Worm (Caenorhabditis elegans): Measurements from ENCODE around the gene T02E9.5.

T02E9.5 gene

DNA sequence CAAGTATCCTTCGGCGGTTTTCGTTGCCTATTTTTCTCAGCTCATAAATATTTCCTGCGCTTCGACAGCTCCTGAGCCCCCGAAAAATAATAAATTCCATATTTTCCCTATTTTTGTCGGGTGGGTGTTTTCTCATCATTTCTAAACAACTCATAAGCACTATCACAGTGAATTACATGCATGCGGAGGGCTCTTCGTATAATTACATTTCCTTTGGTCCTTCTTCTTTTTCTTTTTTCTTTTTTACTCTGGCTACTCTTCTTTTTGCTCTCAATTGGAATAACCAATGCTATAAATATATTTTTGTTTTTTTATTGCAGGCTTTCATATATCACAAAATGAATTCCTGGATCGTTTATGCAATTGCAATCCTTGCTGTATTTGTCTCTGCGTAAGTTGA, at the start of gene T02E9.5:
T02E9.5 (plus strand) TSS at position 321 of the 400 bp plus-strand sequence.
- TF ChIP-seq him-1 (tag; optimal IDR thresholded peaks at IDR 0.05) = no peak

ce11 chrV:11292682-11293081, 49.4 kb upstream of the T02E9.5 start:
- TF ChIP-seq W03F9.2 (tag; optimal IDR thresholded peaks at IDR 0.05) (no peak), dao-5 (tag; optimal IDR thresholded peaks at IDR 0.05) (no peak), him-1 (tag; optimal IDR thresholded peaks at IDR 0.05) (no peak)

DNA sequence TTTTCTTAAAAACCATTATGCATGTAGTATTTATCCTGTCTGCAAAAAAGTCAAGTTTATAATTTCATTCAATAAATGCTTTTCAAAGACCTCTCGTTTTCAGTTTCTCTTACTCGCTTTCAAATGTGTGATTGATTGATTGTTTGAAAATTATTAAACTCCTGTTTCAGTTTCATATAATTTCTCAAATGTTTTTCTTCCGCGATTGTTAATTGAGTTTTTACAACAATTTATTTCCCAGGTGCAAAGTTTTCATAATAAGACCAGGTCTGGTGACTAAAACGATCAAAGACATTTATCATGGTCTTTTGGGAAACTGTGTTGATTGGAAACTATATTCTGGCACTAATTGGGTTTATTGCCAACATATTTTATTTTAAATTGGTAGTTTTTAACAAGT, 47.6 kb upstream of the T02E9.5 start, which contains the start of gene T03F7.6:
T03F7.6 (plus strand) TSS at position 301 of the 400 bp plus-strand sequence.
- no peak for TF ChIP-seq him-1 (tag; optimal IDR thresholded peaks at IDR 0.05)
- no peak for TF ChIP-seq dao-5 (tag; optimal IDR thresholded peaks at IDR 0.05)
- no peak for TF ChIP-seq W03F9.2 (tag; optimal IDR thresholded peaks at IDR 0.05)

DNA sequence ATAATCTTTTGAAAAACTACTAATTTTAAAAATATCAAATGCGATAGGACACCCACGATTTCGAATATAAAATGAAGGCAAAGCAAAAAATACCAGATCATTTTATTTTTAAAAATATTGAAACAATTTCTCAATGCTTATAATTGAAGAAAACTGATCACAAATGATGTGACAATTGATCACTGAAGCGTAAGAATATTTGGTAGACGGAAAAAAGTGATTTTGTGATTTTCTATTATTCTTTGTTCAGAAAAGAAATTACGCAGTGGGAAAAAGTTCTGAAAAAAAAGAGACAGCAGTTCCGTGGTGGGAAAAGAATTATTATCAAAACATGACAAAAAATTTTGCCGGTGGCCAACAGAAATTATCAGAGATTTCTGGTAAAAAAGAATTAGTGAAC, 43.4 kb upstream of the T02E9.5 start, which contains the start of gene T03F7.5:
T03F7.5 (minus strand) TSS at position 101 of the 400 bp plus-strand sequence.
- TF ChIP-seq dao-5 (tag; optimal IDR thresholded peaks at IDR 0.05) (no peak), W03F9.2 (tag; optimal IDR thresholded peaks at IDR 0.05) (no peak), him-1 (tag; optimal IDR thresholded peaks at IDR 0.05) (no peak)

DNA sequence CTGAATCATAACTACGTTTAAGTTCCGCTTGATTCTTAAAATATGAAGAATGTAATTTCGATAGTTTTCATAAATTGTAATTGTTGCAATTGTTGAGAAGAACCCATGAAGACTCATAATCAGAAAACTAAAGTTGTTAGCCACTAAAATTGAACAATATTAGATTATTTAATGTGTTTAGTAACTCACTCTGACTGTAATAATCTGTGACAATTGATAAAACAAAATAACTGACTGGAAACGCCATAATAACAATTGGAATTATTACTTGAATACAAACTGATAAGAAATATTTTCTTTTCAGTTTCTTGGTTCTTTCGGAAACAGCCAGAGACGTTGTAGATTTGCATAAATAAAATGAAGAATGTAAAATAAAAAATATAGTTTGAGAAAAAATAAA, 42.6 kb upstream of the T02E9.5 start:
- TF ChIP-seq him-1 (tag; optimal IDR thresholded peaks at IDR 0.05) (no peak), W03F9.2 (tag; optimal IDR thresholded peaks at IDR 0.05) (no peak), dao-5 (tag; optimal IDR thresholded peaks at IDR 0.05) (no peak)

DNA sequence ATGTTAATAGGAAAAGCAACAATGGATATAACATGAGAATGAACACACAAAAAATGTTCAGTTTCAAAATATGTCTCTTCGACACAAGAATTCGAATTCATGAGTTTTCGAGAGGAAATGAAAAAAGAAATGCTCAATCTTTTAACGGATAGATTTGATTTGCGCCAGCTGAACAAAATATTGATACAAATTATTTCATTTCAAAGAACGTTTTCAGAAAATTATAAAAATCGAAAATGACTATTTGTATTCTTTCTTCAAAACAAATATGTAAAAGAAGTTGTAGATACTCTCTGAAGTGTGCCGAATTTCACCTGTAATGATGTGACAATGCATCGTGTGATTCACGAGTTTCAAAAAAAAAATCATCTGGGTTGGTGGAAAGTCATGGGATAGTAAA, 41.5 kb upstream of the T02E9.5 start, which contains the start of gene srh-47:
srh-47 (minus strand) TSS at position 101 of the 400 bp plus-strand sequence.
- TF ChIP-seq him-1 (tag; optimal IDR thresholded peaks at IDR 0.05) (no peak), W03F9.2 (tag; optimal IDR thresholded peaks at IDR 0.05) (no peak)

ce11 chrV:11302698-11303097, 39.3 kb upstream of the T02E9.5 start, which contains the start of gene srh-46:
srh-46 (minus strand) TSS chrV:11302886.
- TF ChIP-seq him-1 (tag; optimal IDR thresholded peaks at IDR 0.05) (no peak), W03F9.2 (tag; optimal IDR thresholded peaks at IDR 0.05) (no peak), dao-5 (tag; optimal IDR thresholded peaks at IDR 0.05) (no peak)

ce11 chrV:11304200-11304599, 37.8 kb upstream of the T02E9.5 start:
- TF ChIP-seq dao-5 (tag; optimal IDR thresholded peaks at IDR 0.05) (no peak), W03F9.2 (tag; optimal IDR thresholded peaks at IDR 0.05) (no peak), him-1 (tag; optimal IDR thresholded peaks at IDR 0.05) (no peak)

- TF ChIP-seq W03F9.2 (tag; optimal IDR thresholded peaks at IDR 0.05) = no peak
- no peak for TF ChIP-seq dao-5 (tag; optimal IDR thresholded peaks at IDR 0.05)
- TF ChIP-seq him-1 (tag; optimal IDR thresholded peaks at IDR 0.05) = no peak
Observed at ce11 chrV:11304879-11305278, 37.2 kb upstream of the T02E9.5 start, which contains the start of gene srh-45. srh-45 (minus strand) TSS chrV:11304979.

- TF ChIP-seq W03F9.2 (tag; optimal IDR thresholded peaks at IDR 0.05) = no peak
- no peak for TF ChIP-seq him-1 (tag; optimal IDR thresholded peaks at IDR 0.05)
- no peak for TF ChIP-seq dao-5 (tag; optimal IDR thresholded peaks at IDR 0.05)
Observed at ce11 chrV:11307781-11308180, 34.3 kb upstream of the T02E9.5 start.

- TF ChIP-seq dao-5 (tag; optimal IDR thresholded peaks at IDR 0.05) (no peak), him-1 (tag; optimal IDR thresholded peaks at IDR 0.05) (no peak), W03F9.2 (tag; optimal IDR thresholded peaks at IDR 0.05) (no peak)
Observed at ce11 chrV:11308346-11308745, 33.7 kb upstream of the T02E9.5 start, which contains the start of gene snf-11. snf-11 (minus strand) TSS chrV:11308446.

DNA sequence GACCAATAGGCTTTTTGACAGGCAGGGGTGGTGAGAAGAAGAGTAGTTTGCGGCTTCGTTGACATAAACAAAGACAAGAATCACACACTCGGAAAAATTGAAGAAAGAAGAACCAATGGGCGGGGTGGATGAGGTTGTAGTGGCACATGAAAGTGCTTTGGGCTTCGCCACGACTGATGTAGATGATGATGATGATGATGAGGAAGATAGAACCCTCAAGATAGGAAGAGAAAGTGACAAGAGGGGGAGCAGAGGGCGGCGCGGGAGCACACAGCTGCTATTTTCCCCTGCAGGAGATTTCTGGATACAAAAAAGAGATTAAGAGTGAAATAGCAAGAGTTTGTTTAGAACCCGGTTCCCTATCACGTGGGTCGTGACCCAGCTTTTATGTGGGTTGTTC, 33.1 kb upstream of the T02E9.5 start:
- TF ChIP-seq W03F9.2 (tag; optimal IDR thresholded peaks at IDR 0.05) (no peak), dao-5 (tag; optimal IDR thresholded peaks at IDR 0.05) (no peak), him-1 (tag; optimal IDR thresholded peaks at IDR 0.05) (no peak)

ce11 chrV:11311013-11311472, 31.0 kb upstream of the T02E9.5 start, which contains the start of gene T03F7.7:
T03F7.7 (plus strand) TSS chrV:11311422.
- TF ChIP-seq dao-5 (tag; optimal IDR thresholded peaks at IDR 0.05) = no peak
- no peak for TF ChIP-seq W03F9.2 (tag; optimal IDR thresholded peaks at IDR 0.05)
- no peak for TF ChIP-seq him-1 (tag; optimal IDR thresholded peaks at IDR 0.05)

DNA sequence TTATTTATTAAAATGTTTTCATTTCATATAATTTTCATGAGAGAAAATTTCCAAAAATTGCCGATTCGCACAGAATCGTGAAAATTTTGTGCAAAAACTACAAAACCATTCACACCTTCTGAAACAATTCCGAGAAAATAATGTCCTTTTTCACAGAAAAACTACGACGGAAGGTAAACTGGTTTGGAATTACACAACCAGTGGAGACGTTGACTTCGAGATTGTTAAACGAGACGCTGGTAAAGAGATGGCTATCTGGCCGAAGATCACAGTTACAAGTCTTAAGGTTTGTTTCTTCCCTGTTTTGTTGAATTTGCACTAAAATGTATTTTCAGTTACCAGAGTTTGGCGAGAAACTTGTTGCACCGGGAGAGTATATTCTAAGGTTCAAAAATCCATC, 29.1 kb upstream of the T02E9.5 start:
- TF ChIP-seq dao-5 (tag; optimal IDR thresholded peaks at IDR 0.05) = no peak
- TF ChIP-seq him-1 (tag; optimal IDR thresholded peaks at IDR 0.05) = no peak

Measured in whole organism, L4/young adult.